Fruit fly (Drosophila melanogaster) whole organism, embryonic: ENCODE measurements around the gene CG15262.

Experiments
- Aef1 ChIP-seq: fragments of 200-800 bp; sonication (Bioruptor generic); IDR thresholded peaks from 3 replicates; pipeline ENCODE4 v1.3.6; 2022; ENCODE audit warnings: missing biosample characterization, missing genetic modification characterization
- CG10321 ChIP-seq: fragments of 200-800 bp; sonication (Bioruptor generic); IDR thresholded peaks from 2 replicates; pipeline ENCODE4 v1.3.6; 2022; ENCODE audit warnings: missing biosample characterization, missing genetic modification characterization
- CG10431 ChIP-seq: fragments of 200-800 bp; sonication (Bioruptor generic); optimal IDR thresholded peaks from 3 replicates; lab custom pipeline; 2018; ENCODE audit warnings: missing biosample characterization, mild to moderate bottlenecking, missing genetic modification characterization
- CG11504 ChIP-seq: fragments of 200-800 bp; sonication (Bioruptor generic); optimal IDR thresholded peaks from 3 replicates; lab custom pipeline; 2019; ENCODE audit warnings: missing biosample characterization, mild to moderate bottlenecking, missing genetic modification characterization, moderate library complexity
- CG11723 ChIP-seq: fragments of 200-800 bp; sonication (Bioruptor generic); optimal IDR thresholded peaks from 2 replicates; lab custom pipeline; 2017; ENCODE audit warnings: missing biosample characterization, mild to moderate bottlenecking, missing genetic modification characterization
- CG12071 ChIP-seq: fragments of 200-800 bp; sonication (Bioruptor generic); optimal IDR thresholded peaks from 3 replicates; lab custom pipeline; 2018; ENCODE audit warnings: missing biosample characterization, mild to moderate bottlenecking, missing genetic modification characterization
- CG12236 ChIP-seq: fragments of 200-800 bp; sonication (Bioruptor generic); optimal IDR thresholded peaks from 2 replicates; lab custom pipeline; 2016; ENCODE audit warnings: missing biosample characterization, missing genetic modification characterization
- CG17361 ChIP-seq: fragments of 200-800 bp; sonication (Bioruptor generic); IDR thresholded peaks from 3 replicates; pipeline ENCODE4 v1.3.6; 2022; ENCODE audit warnings: missing biosample characterization, missing genetic modification characterization
- CG18262 ChIP-seq: fragments of 200-800 bp; optimal IDR thresholded peaks from 3 replicates; lab custom pipeline; 2019; ENCODE audit warnings: missing biosample characterization, mild to moderate bottlenecking, missing genetic modification characterization, moderate library complexity
- CG2199 ChIP-seq: fragments of 200-800 bp; sonication (Bioruptor generic); IDR thresholded peaks from 3 replicates; pipeline ENCODE4 v1.3.6; 2022; ENCODE audit warnings: missing biosample characterization, missing genetic modification characterization
- CG4820 ChIP-seq: fragments of 200-800 bp; sonication (Bioruptor generic); optimal IDR thresholded peaks from 3 replicates; lab custom pipeline; 2016; ENCODE audit warnings: missing biosample characterization, missing genetic modification characterization
- CG7745 ChIP-seq: fragments of 200-800 bp; sonication (Bioruptor generic); optimal IDR thresholded peaks from 2 replicates; lab custom pipeline; 2018; ENCODE audit warnings: missing biosample characterization, mild to moderate bottlenecking, missing genetic modification characterization, moderate library complexity
- CG7839 ChIP-seq: fragments of 200-800 bp; sonication (Bioruptor generic); optimal IDR thresholded peaks from 3 replicates; lab custom pipeline; 2018; ENCODE audit warnings: missing biosample characterization, mild to moderate bottlenecking, missing genetic modification characterization, moderate library complexity
- CG7963 ChIP-seq: fragments of 200-800 bp; sonication (Bioruptor generic); IDR thresholded peaks from 3 replicates; pipeline ENCODE4 v1.3.6; 2022; ENCODE audit warnings: missing biosample characterization, missing genetic modification characterization; ENCODE audit not compliant: partially characterized antibody
- CG8089 ChIP-seq: fragments of 200-800 bp; sonication (Bioruptor generic); optimal IDR thresholded peaks from 3 replicates; lab custom pipeline; 2016; ENCODE audit warnings: missing biosample characterization, missing genetic modification characterization
- CG9437 ChIP-seq: fragments of 200-800 bp; sonication (Bioruptor generic); optimal IDR thresholded peaks from 2 replicates; lab custom pipeline; 2018; ENCODE audit warnings: missing biosample characterization, mild to moderate bottlenecking, missing genetic modification characterization
- CG9797 ChIP-seq: fragments of 200-800 bp; sonication (Bioruptor generic); optimal IDR thresholded peaks from 3 replicates; lab custom pipeline; 2018; ENCODE audit warnings: missing biosample characterization, mild to moderate bottlenecking, missing genetic modification characterization
- CkIIα-i1 ChIP-seq: fragments of 200-800 bp; sonication (Bioruptor generic); IDR thresholded peaks from 2 replicates; pipeline ENCODE4 v1.3.6; 2022; ENCODE audit warnings: missing biosample characterization, missing genetic modification characterization
- CoRest ChIP-seq: fragments of 200-800 bp; sonication (Bioruptor generic); optimal IDR thresholded peaks from 3 replicates; lab custom pipeline; 2018; ENCODE audit warnings: missing biosample characterization, mild to moderate bottlenecking, missing genetic modification characterization, moderate library complexity
- D19A ChIP-seq: fragments of 200-800 bp; optimal IDR thresholded peaks from 3 replicates; lab custom pipeline; 2019; ENCODE audit warnings: missing biosample characterization, mild to moderate bottlenecking, missing genetic modification characterization, moderate library complexity
- E2f2 ChIP-seq: fragments of 200-800 bp; sonication (Bioruptor generic); IDR thresholded peaks from 2 replicates; pipeline ENCODE4 v1.3.6; 2022; ENCODE audit warnings: missing biosample characterization, missing genetic modification characterization
- Eip74EF ChIP-seq, 2 experiments: fragments of 200-800 bp in 1 of 2; fragments of >200 bp in 1 of 2; sonication (Bioruptor generic) in 1 of 2; optimal IDR thresholded peaks; 2 replicates each; lab custom pipeline; 2017 to 2019; ENCODE audit warnings: missing biosample characterization in 2 of 2, missing genetic modification characterization in 2 of 2, mild to moderate bottlenecking in 1 of 2, moderate library complexity in 1 of 2
- Mes4 ChIP-seq: fragments of 200-800 bp; sonication (Bioruptor generic); optimal IDR thresholded peaks from 2 replicates; lab custom pipeline; 2016; ENCODE audit warnings: missing biosample characterization, missing genetic modification characterization
- Nf-YB ChIP-seq: fragments of 200-800 bp; sonication (Bioruptor generic); optimal IDR thresholded peaks from 3 replicates; lab custom pipeline; 2019; ENCODE audit warnings: missing biosample characterization, mild to moderate bottlenecking, missing genetic modification characterization, moderate library complexity
- Nf-YC ChIP-seq: fragments of 200-800 bp; optimal IDR thresholded peaks from 3 replicates; lab custom pipeline; 2019; ENCODE audit warnings: missing biosample characterization, mild to moderate bottlenecking, missing genetic modification characterization, moderate library complexity
- Ptx1 ChIP-seq: fragments of 200-800 bp; sonication (Bioruptor generic); IDR thresholded peaks from 2 replicates; pipeline ENCODE4 v1.3.6; 2022; ENCODE audit warnings: missing biosample characterization, missing genetic modification characterization
- Rx ChIP-seq: fragments of 200-800 bp; sonication (Bioruptor generic); IDR thresholded peaks from 2 replicates; pipeline ENCODE4 v1.3.6; 2022; ENCODE audit warnings: missing biosample characterization, missing genetic modification characterization
- Sin3A ChIP-seq: fragments of >200 bp; optimal IDR thresholded peaks from 2 replicates; lab custom pipeline; 2018
- Sox102F ChIP-seq: fragments of 200-800 bp; sonication (Bioruptor generic); optimal IDR thresholded peaks from 2 replicates; lab custom pipeline; 2018; ENCODE audit warnings: missing biosample characterization, mild to moderate bottlenecking, missing genetic modification characterization, moderate library complexity
- Ssrp ChIP-seq: fragments of 200-800 bp; sonication (Bioruptor generic); optimal IDR thresholded peaks from 2 replicates; lab custom pipeline; 2018; ENCODE audit warnings: missing biosample characterization, mild to moderate bottlenecking, missing genetic modification characterization, moderate library complexity
- Taf1 ChIP-seq: fragments of 200-800 bp; sonication (Bioruptor generic); IDR thresholded peaks from 2 replicates; pipeline ENCODE4 v1.3.6; 2022; ENCODE audit warnings: missing biosample characterization, missing genetic modification characterization
- al ChIP-seq: fragments of 200-800 bp; sonication (Bioruptor generic); IDR thresholded peaks from 2 replicates; pipeline ENCODE4 v1.3.6; 2022; ENCODE audit warnings: missing biosample characterization, missing genetic modification characterization
- az2 ChIP-seq: fragments of 200-800 bp; sonication (Bioruptor generic); optimal IDR thresholded peaks from 3 replicates; lab custom pipeline; 2016; ENCODE audit warnings: missing biosample characterization, missing genetic modification characterization
- btn ChIP-seq: fragments of 200-800 bp; sonication (Bioruptor generic); optimal IDR thresholded peaks from 2 replicates; lab custom pipeline; 2016; ENCODE audit warnings: missing biosample characterization, missing genetic modification characterization
- dimm ChIP-seq: fragments of 200-800 bp; sonication (Bioruptor generic); IDR thresholded peaks from 2 replicates; pipeline ENCODE4 v1.3.6; 2022; ENCODE audit warnings: missing biosample characterization, missing genetic modification characterization
- dm ChIP-seq: fragments of 200-800 bp; sonication (Bioruptor generic); optimal IDR thresholded peaks from 3 replicates; lab custom pipeline; 2016; ENCODE audit warnings: missing biosample characterization, missing genetic modification characterization
- dmrt11E ChIP-seq: fragments of 200-800 bp; sonication (Bioruptor generic); optimal IDR thresholded peaks from 3 replicates; lab custom pipeline; 2018; ENCODE audit warnings: missing biosample characterization, mild to moderate bottlenecking, missing genetic modification characterization, moderate library complexity
- dmrt99B ChIP-seq: fragments of 200-800 bp; sonication (Bioruptor generic); optimal IDR thresholded peaks from 2 replicates; lab custom pipeline; 2018; ENCODE audit warnings: missing biosample characterization, mild to moderate bottlenecking, missing genetic modification characterization, moderate library complexity
- dysf ChIP-seq: fragments of 200-800 bp; sonication (Bioruptor generic); IDR thresholded peaks from 3 replicates; pipeline ENCODE4 v1.3.6; 2022; ENCODE audit warnings: missing biosample characterization, missing genetic modification characterization
- fd64A ChIP-seq: fragments of 200-800 bp; sonication (Bioruptor generic); optimal IDR thresholded peaks from 3 replicates; lab custom pipeline; 2018; ENCODE audit warnings: missing biosample characterization, mild to moderate bottlenecking, missing genetic modification characterization
- gem ChIP-seq: fragments of 200-800 bp; sonication (Bioruptor generic); optimal IDR thresholded peaks from 2 replicates; lab custom pipeline; 2019; ENCODE audit warnings: missing biosample characterization, mild to moderate bottlenecking, missing genetic modification characterization, moderate library complexity
- ham ChIP-seq: fragments of 200-800 bp; sonication (Bioruptor generic); IDR thresholded peaks from 2 replicates; pipeline ENCODE4 v1.3.6; 2022; ENCODE audit warnings: missing biosample characterization, missing genetic modification characterization
- kah ChIP-seq: fragments of 200-800 bp; sonication (Bioruptor generic); optimal IDR thresholded peaks from 2 replicates; lab custom pipeline; 2018; ENCODE audit warnings: missing biosample characterization, mild to moderate bottlenecking, missing genetic modification characterization
- oc ChIP-seq: fragments of 200-800 bp; sonication (Bioruptor generic); optimal IDR thresholded peaks from 2 replicates; lab custom pipeline; 2018; ENCODE audit warnings: missing biosample characterization, mild to moderate bottlenecking, missing genetic modification characterization, moderate library complexity
- pfk ChIP-seq: fragments of 200-800 bp; sonication (Bioruptor generic); optimal IDR thresholded peaks from 2 replicates; lab custom pipeline; 2018; ENCODE audit warnings: missing biosample characterization, mild to moderate bottlenecking, missing genetic modification characterization, moderate library complexity
- pho ChIP-seq: fragments of 200-800 bp; sonication (Bioruptor generic); optimal IDR thresholded peaks from 2 replicates; lab custom pipeline; 2016; ENCODE audit warnings: missing biosample characterization, missing genetic modification characterization
- pzg ChIP-seq: fragments of 200-800 bp; sonication (Bioruptor generic); optimal IDR thresholded peaks from 3 replicates; lab custom pipeline; 2018; ENCODE audit warnings: missing biosample characterization, mild to moderate bottlenecking, missing genetic modification characterization, moderate library complexity
- zf30C ChIP-seq: fragments of 200-800 bp; sonication (Bioruptor generic); optimal IDR thresholded peaks from 3 replicates; lab custom pipeline; 2018; ENCODE audit warnings: missing biosample characterization, mild to moderate bottlenecking, missing genetic modification characterization

CG15262 gene

dm6 chr2L:15343367-15343893, 45.8 kb downstream of the CG15262 start (continued):
- TF ChIP-seq Sin3A (lab: Kevin White, UChicago) (no peak), kah (GFP tag; lab: Kevin White, UChicago) (no peak), oc (tag; lab: Kevin White, UChicago) (no peak), Ssrp (peak; percentile 21), CG2199 (GFP tag; lab: Robert Waterston, UW) (no peak), Nf-YB (GFP tag; lab: Kevin White, UChicago) (no peak), D19A (tag; lab: Kevin White, UChicago) (peak; percentile 14), CG11723 (GFP tag; lab: Kevin White, UChicago) (no peak), btn (GFP tag; lab: Kevin White, UChicago) (no peak), CG18262 (tag; lab: Kevin White, UChicago) (peak; percentile 52), CG10431 (no peak), Mes4 (GFP tag; lab: Kevin White, UChicago) (no peak), Taf1 (GFP tag; lab: Robert Waterston, UW) (no peak), Rx (GFP tag; lab: Robert Waterston, UW) (peak; percentile 31; the same call in 1 of the 2 replicates), CG7839 (tag; lab: Kevin White, UChicago) (peak; percentile 27), dmrt99B (peak; percentile 38), al (GFP tag; lab: Robert Waterston, UW) (no peak), CG17361 (0 out of 3 replicates have a peak, but pooled peaks have one; percentile 32), dmrt11E (peak; percentile 31), CG4820 (no peak), pzg (GFP tag; lab: Kevin White, UChicago) (no peak), CoRest (tag; lab: Kevin White, UChicago) (peak; percentile 27), zf30C (GFP tag; lab: Kevin White, UChicago) (peak; percentile 16), pho (GFP tag; lab: Kevin White, UChicago) (no peak), CG7963 (GFP tag; lab: Robert Waterston, UW) (no peak), CG9797 (GFP tag; lab: Kevin White, UChicago) (no peak), dimm (no peak), Sox102F (GFP tag; lab: Kevin White, UChicago) (peak; percentile 28), dm (GFP tag; lab: Kevin White, UChicago) (no peak), Eip74EF (GFP tag; optimal IDR thresholded peaks at IDR 0.05; lab: Kevin White, UChicago) (peak in 1 of 2 experiments; percentile 1), dysf (GFP tag; lab: Robert Waterston, UW) (no peak), az2 (GFP tag; lab: Kevin White, UChicago) (peak; percentile 5), CG11504 (tag; lab: Kevin White, UChicago) (peak; percentile 60), CG9437 (GFP tag; lab: Kevin White, UChicago) (no peak), CG7745 (tag; lab: Kevin White, UChicago) (no peak), Ptx1 (GFP tag; lab: Robert Waterston, UW) (0 out of 2 replicates have a peak, but pooled peaks have one; percentile 10), CkIIα-i1 (GFP tag; lab: Robert Waterston, UW) (no peak), gem (tag; lab: Kevin White, UChicago) (peak; percentile 38), fd64A (no peak), Aef1 (GFP tag; lab: Robert Waterston, UW) (no peak), E2f2 (no peak), pfk (no peak), CG12071 (GFP tag; lab: Kevin White, UChicago) (no peak), ham (GFP tag; lab: Robert Waterston, UW) (no peak), CG10321 (GFP tag; lab: Robert Waterston, UW) (no peak), CG8089 (GFP tag; lab: Kevin White, UChicago) (no peak), CG12236 (GFP tag; lab: Kevin White, UChicago) (no peak), Nf-YC (tag; lab: Kevin White, UChicago) (no peak)
